Worm (Caenorhabditis elegans) whole organism, late embryonic: Measurements from ENCODE around the gene ZK1307.3.

ENCODE experiments used
- K02D7.2 ChIP-seq: sonication (generic microtip); optimal IDR thresholded peaks from 2 replicates; lab custom pipeline; 2017; ENCODE audit warnings: mild to moderate bottlenecking, missing genetic modification characterization, missing compliant biosample characterization
- dmd-4 ChIP-seq: sonication (generic microtip); optimal IDR thresholded peaks from 2 replicates; lab custom pipeline; 2016; ENCODE audit warnings: borderline replicate concordance, missing genetic modification characterization, missing compliant biosample characterization
- dve-1 ChIP-seq: sonication (generic microtip); optimal IDR thresholded peaks from 2 replicates; lab custom pipeline; 2017; ENCODE audit warnings: antibody characterized with exemption, mild to moderate bottlenecking, missing genetic modification characterization, missing compliant biosample characterization
- elt-2 ChIP-seq: sonication (generic microtip); optimal IDR thresholded peaks from 2 replicates; lab custom pipeline; 2016; ENCODE audit warnings: missing genetic modification reagents, missing genetic modification characterization, missing compliant biosample characterization
- fkh-10 ChIP-seq: fragments of 150-350 bp; optimal IDR thresholded peaks from 2 replicates; lab custom pipeline; 2014; ENCODE audit warnings: missing biosample characterization, missing genetic modification reagents, missing genetic modification characterization
- hlh-8 ChIP-seq: sonication (generic microtip); optimal IDR thresholded peaks from 2 replicates; lab custom pipeline; 2016; ENCODE audit warnings: missing genotype, missing genetic modification characterization, missing compliant biosample characterization
- npax-4 ChIP-seq: sonication (generic microtip); optimal IDR thresholded peaks from 2 replicates; lab custom pipeline; 2016; ENCODE audit warnings: missing genetic modification characterization, missing compliant biosample characterization
- pha-4 ChIP-seq: fragments of 150-350 bp; optimal IDR thresholded peaks from 2 replicates; lab custom pipeline; 2018; ENCODE audit warnings: missing biosample characterization, missing genetic modification reagents, missing genetic modification characterization
- pqm-1 ChIP-seq: sonication (generic microtip); optimal IDR thresholded peaks from 2 replicates; lab custom pipeline; 2016; ENCODE audit warnings: missing genetic modification characterization, missing compliant biosample characterization

DNA sequence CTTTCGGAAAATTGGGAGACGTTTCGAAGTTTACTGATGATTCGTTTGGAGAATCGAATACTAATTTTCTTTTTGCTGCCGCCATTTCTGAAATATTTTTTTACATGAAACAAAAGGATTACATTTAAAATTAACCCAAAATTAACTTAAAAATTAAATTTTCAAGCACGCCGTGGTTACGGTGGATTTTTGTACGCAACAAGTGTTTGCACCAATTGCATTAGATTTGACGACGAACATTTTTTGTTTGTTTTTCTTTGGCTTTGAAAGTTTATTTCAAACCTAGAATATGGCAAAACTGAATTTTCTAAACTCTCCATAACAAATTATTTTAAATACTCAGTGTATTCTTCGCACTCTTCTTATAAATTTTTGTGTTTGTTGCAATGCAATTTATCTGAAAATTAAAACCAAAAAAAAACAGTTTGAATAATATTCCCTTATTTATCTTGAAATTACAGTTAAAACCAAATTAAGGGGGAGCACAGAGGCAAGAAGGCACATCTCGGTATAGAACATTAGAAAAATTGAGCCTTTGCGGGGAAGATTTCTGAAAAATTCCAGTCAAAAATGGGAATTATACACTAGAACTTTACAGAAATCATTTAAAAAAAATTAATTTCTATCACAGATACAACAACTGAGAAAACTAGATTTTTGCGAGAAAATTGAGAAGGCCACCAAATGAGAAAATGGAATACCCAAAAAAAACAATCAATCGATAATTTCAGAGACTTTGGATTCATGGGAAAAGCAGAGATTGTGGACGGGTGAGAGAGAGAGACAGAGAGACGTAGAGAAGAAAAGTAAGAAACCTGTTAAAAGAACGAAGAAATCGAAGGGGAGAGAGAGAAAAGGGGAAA lies 35.5 kb downstream of the ZK1307.3 start, which contains the start of gene hal-3:
- TF ChIP-seq dmd-4 (tag; lab: Kevin White, UChicago) = no peak
- no peak for TF ChIP-seq pha-4 (tag; lab: Kevin White, UChicago)
- no peak for TF ChIP-seq pqm-1 (tag; lab: Kevin White, UChicago)
- no peak for TF ChIP-seq fkh-10
- no peak for TF ChIP-seq K02D7.2 (tag; lab: Kevin White, UChicago)
- no peak for TF ChIP-seq elt-2 (tag; lab: Kevin White, UChicago)
- TF ChIP-seq dve-1 (tag; lab: Kevin White, UChicago) = no peak
- no peak for TF ChIP-seq npax-4 (tag; lab: Kevin White, UChicago)
- no peak for TF ChIP-seq hlh-8
